Fruit fly (Drosophila melanogaster): ENCODE results near the gene CG17328.
A peak's percentile ranks its signal among the peaks of the same experiment; 100 is the strongest.

Gene CG17328

dm6 chr2L:16279774-16280252 is 19.9 kb upstream of the CG17328 start (continued):
- TF ChIP-seq Lim3 (GFP tag; IDR thresholded peaks at IDR 0.05) (peak; percentile 55), otp (GFP tag; IDR thresholded peaks at IDR 0.05) (0 out of 3 replicates have a peak, but pooled peaks have one; percentile 49), Nf-YC (tag; optimal IDR thresholded peaks at IDR 0.05) (peak; percentile 81), CG3065 (GFP tag; optimal IDR thresholded peaks at IDR 0.05) (peak; percentile 79), E2f2 (GFP tag; IDR thresholded peaks at IDR 0.05) (peak; percentile 58; the same call in 1 of the 2 replicates), Dek (tag; optimal IDR thresholded peaks at IDR 0.05) (peak; percentile 83), C15 (GFP tag; IDR thresholded peaks at IDR 0.05) (0 out of 3 replicates have a peak, but pooled peaks have one; percentile 28), Ptx1 (GFP tag; IDR thresholded peaks at IDR 0.05) (peak; percentile 89), vvl (GFP tag; IDR thresholded peaks at IDR 0.05) (peak; percentile 89), CG17802 (tag; optimal IDR thresholded peaks at IDR 0.05) (peak; percentile 74), CG2129 (GFP tag; IDR thresholded peaks at IDR 0.05; ENCODE audit: partially characterized antibody) (no peak), CG9215 (GFP tag; IDR thresholded peaks at IDR 0.05) (peak; percentile 39; the same call in 1 of the 2 replicates), lov (optimal IDR thresholded peaks at IDR 0.05) (no peak), lov (GFP tag; IDR thresholded peaks at IDR 0.05) (no peak; the same call in 2 of the 3 replicates), zen (tag; optimal IDR thresholded peaks at IDR 0.05) (peak; percentile 59), hb (GFP tag; IDR thresholded peaks at IDR 0.05; ENCODE audit: partially characterized antibody) (no peak), CG7372 (GFP tag; IDR thresholded peaks at IDR 0.05) (peak; percentile 62), Mes4 (GFP tag; optimal IDR thresholded peaks at IDR 0.05) (peak; percentile 81), CG13775 (GFP tag; optimal IDR thresholded peaks at IDR 0.05) (peak; percentile 85), CG8281 (tag; optimal IDR thresholded peaks at IDR 0.05) (peak; percentile 78), CG2712 (tag; optimal IDR thresholded peaks at IDR 0.05) (peak; percentile 96), shn (GFP tag; optimal IDR thresholded peaks at IDR 0.05) (peak; percentile 87), CG4328 (GFP tag; optimal IDR thresholded peaks at IDR 0.05) (peak; percentile 77), Bdp1 (GFP tag; optimal IDR thresholded peaks at IDR 0.05) (peak; percentile 56), Drgx (GFP tag; IDR thresholded peaks at IDR 0.05) (peak; percentile 90), CG17829 (tag; optimal IDR thresholded peaks at IDR 0.05) (peak; percentile 94), CG31365 (tag; optimal IDR thresholded peaks at IDR 0.05) (peak; percentile 51), Fer2 (tag; optimal IDR thresholded peaks at IDR 0.05) (peak; percentile 47), CG11085 (GFP tag; IDR thresholded peaks at IDR 0.05) (no peak), Atf3 (GFP tag; optimal IDR thresholded peaks at IDR 0.05) (peak; percentile 81), wdn (GFP tag; IDR thresholded peaks at IDR 0.05) (no peak), rib (GFP tag; IDR thresholded peaks at IDR 0.05) (peak; percentile 45; the same call in 1 of the 2 replicates), MBD-R2 (GFP tag; IDR thresholded peaks at IDR 0.05) (no peak), CG17912 (GFP tag; optimal IDR thresholded peaks at IDR 0.05) (peak; percentile 25)

- TF ChIP-seq CG10267 (tag; optimal IDR thresholded peaks at IDR 0.05) (peak; percentile 8), CG2712 (tag; optimal IDR thresholded peaks at IDR 0.05) (peak; percentile 29), dmrt99B (tag; optimal IDR thresholded peaks at IDR 0.05) (no peak), CG13123 (GFP tag; optimal IDR thresholded peaks at IDR 0.05) (no peak), CG6854 (GFP tag; optimal IDR thresholded peaks at IDR 0.05) (no peak), Ets65A (GFP tag) (peak; percentile 38), ssp (GFP tag; IDR thresholded peaks at IDR 0.05) (no peak), slou (GFP tag; optimal IDR thresholded peaks at IDR 0.05) (no peak), crol (GFP tag; IDR thresholded peaks at IDR 0.05) (peak; percentile 83), hth (optimal IDR thresholded peaks at IDR 0.05) (no peak), CG4820 (GFP tag; optimal IDR thresholded peaks at IDR 0.05) (no peak), oc (tag; optimal IDR thresholded peaks at IDR 0.05) (no peak), CG10366 (GFP tag; IDR thresholded peaks at IDR 0.05) (no peak), NFAT (GFP tag; IDR thresholded peaks at IDR 0.05) (no peak), unpg (GFP tag; optimal IDR thresholded peaks at IDR 0.05) (no peak), Lhr (GFP tag; optimal IDR thresholded peaks at IDR 0.05) (no peak), CG12299 (tag; optimal IDR thresholded peaks at IDR 0.05) (no peak), NC2β (GFP tag; optimal IDR thresholded peaks at IDR 0.05) (no peak), Fer2 (tag; optimal IDR thresholded peaks at IDR 0.05) (no peak), CG15601 (tag; optimal IDR thresholded peaks at IDR 0.05) (peak; percentile 16)
These were observed 18.2 kb upstream of the CG17328 start for dm6 chr2L:16281419-16282076.

All from whole organism, embryonic.